Worm (Caenorhabditis elegans): ENCODE data around the gene E02A10.4.
A peak's percentile ranks its signal among the peaks of the same experiment; 100 is the strongest.

The E02A10.4 gene

DNA sequence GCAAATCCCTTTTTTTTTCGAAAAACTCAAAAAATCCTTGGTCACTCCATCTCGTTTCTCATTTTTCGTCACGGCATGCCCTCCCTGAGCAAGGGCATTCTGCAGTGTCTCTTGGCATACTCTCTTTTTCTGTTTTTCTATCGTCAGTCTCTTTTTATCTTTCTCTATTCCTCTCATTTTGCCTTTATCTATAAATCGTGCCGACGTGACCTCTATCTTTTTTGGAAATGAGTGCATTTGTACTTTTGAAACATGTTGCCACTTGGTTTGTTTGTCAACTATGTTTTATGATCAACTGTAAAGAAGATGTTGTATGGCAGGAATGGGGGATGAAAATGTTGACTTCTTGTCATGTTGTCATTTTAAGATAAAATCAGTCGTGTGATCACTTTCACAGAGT lies 38.8 kb downstream of the E02A10.4 start (continued):
- TF ChIP-seq fkh-10 (GFP tag; optimal IDR thresholded peaks at IDR 0.05): peak; percentile 6
- TF ChIP-seq nhr-76 (tag; optimal IDR thresholded peaks at IDR 0.05): no peak
- TF ChIP-seq pax-3 (tag; optimal IDR thresholded peaks at IDR 0.05): no peak
- TF ChIP-seq efl-1 (optimal IDR thresholded peaks at IDR 0.05): peak; percentile 47 to 60
- TF ChIP-seq efl-1 (GFP tag; optimal IDR thresholded peaks at IDR 0.05 in 1 of 2): peak in 1 of 2 experiments; percentile 92
- TF ChIP-seq grh-1 (GFP tag; IDR thresholded peaks at IDR 0.05): 0 out of 2 replicates have a peak, but pooled peaks have one; percentile 26
- no peak for TF ChIP-seq egl-13 (tag; optimal IDR thresholded peaks at IDR 0.05)
- TF ChIP-seq ces-1 (GFP tag; optimal IDR thresholded peaks at IDR 0.05): no peak
- no peak for TF ChIP-seq unc-130 (tag; optimal IDR thresholded peaks at IDR 0.05)
- TF ChIP-seq nhr-77 (tag; optimal IDR thresholded peaks at IDR 0.05): peak; percentile 32
- TF ChIP-seq lir-3 (tag; optimal IDR thresholded peaks at IDR 0.05; ENCODE audit: poor library complexity): no peak
- no peak for TF ChIP-seq unc-62 (GFP tag; optimal IDR thresholded peaks at IDR 0.05)
- no peak for TF ChIP-seq ceh-8 (GFP tag; optimal IDR thresholded peaks at IDR 0.05)
- no peak for TF ChIP-seq hlh-4 (tag; optimal IDR thresholded peaks at IDR 0.05)
- no peak for TF ChIP-seq zag-1 (tag; optimal IDR thresholded peaks at IDR 0.05)
- no peak for TF ChIP-seq sup-37 (GFP tag; optimal IDR thresholded peaks at IDR 0.05)
- no peak for TF ChIP-seq unc-98 (GFP tag; IDR thresholded peaks at IDR 0.05)
- no peak for TF ChIP-seq vab-15 (tag; optimal IDR thresholded peaks at IDR 0.05)

DNA sequence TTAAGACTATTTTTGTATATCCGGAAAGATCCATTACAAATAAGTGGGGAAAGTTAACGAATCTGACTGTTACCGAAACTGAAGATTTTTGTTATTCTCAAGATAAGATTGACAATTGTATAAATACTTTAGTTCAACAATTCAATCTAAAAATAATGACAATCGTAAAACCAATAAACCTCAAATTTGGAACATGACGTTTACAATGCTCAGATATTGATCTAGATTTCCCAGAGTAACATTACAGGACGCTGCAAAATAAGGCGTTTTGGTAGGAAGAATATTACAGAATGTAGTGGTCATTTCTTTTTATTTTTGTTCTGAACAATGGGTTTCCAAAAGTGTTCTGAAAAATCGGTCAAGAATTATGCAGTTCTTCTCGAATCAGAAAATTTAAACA lies 41.0 kb downstream of the E02A10.4 start, which contains the start of gene F45D3.1:
Gene F45D3.1, plus strand, starts transcription at position 301 of the 400 bp plus-strand sequence.
- TF ChIP-seq lsy-2 (tag; optimal IDR thresholded peaks at IDR 0.05) (no peak), snu-23 (GFP tag; optimal IDR thresholded peaks at IDR 0.05) (no peak), fkh-8 (tag; optimal IDR thresholded peaks at IDR 0.05) (no peak), ces-1 (GFP tag; optimal IDR thresholded peaks at IDR 0.05) (no peak), tlp-1 (tag; optimal IDR thresholded peaks at IDR 0.05) (no peak), egl-13 (tag; optimal IDR thresholded peaks at IDR 0.05) (no peak), snpc-4 (tag; optimal IDR thresholded peaks at IDR 0.05) (no peak), fkh-10 (GFP tag; optimal IDR thresholded peaks at IDR 0.05) (no peak), alr-1 (tag; optimal IDR thresholded peaks at IDR 0.05; ENCODE audit: borderline replicate concordance) (no peak), tbx-2 (tag; optimal IDR thresholded peaks at IDR 0.05) (no peak), blmp-1 (tag; optimal IDR thresholded peaks at IDR 0.05) (no peak), hlh-4 (tag; optimal IDR thresholded peaks at IDR 0.05) (no peak), ztf-4 (tag; optimal IDR thresholded peaks at IDR 0.05) (no peak), nhr-90 (tag; optimal IDR thresholded peaks at IDR 0.05; ENCODE audit: poor library complexity) (no peak), pax-3 (tag; optimal IDR thresholded peaks at IDR 0.05) (no peak), nhr-12 (tag; optimal IDR thresholded peaks at IDR 0.05) (no peak), nhr-28 (tag; optimal IDR thresholded peaks at IDR 0.05) (no peak), fos-1 (tag; optimal IDR thresholded peaks at IDR 0.05) (no peak), hpl-2 (GFP tag; optimal IDR thresholded peaks at IDR 0.05) (no peak), nhr-76 (tag; optimal IDR thresholded peaks at IDR 0.05) (no peak)

DNA sequence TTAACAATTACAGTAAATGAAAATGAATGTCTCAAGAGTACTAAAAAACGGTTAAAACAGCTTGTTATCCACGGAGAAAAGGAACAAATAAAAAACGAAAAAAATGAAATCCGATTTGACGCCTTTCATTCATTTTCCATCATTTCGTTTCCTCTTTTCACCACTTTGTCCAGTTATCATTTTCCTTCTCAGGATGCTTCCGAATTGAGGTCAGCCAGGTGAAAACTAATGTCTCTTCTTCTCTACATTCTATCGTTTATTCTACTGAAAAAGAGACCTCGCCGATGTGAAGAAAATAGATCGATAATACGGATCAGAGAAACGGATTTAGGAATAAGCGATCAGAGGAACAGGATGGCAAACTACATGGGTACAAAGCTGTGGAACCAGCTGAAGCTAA lies 41.6 kb downstream of the E02A10.4 start:
- TF ChIP-seq lir-3 (tag; optimal IDR thresholded peaks at IDR 0.05; ENCODE audit: poor library complexity) (no peak), nhr-84 (tag; optimal IDR thresholded peaks at IDR 0.05) (no peak), blmp-1 (tag; optimal IDR thresholded peaks at IDR 0.05) (peak; percentile 99), swsn-7 (tag; optimal IDR thresholded peaks at IDR 0.05) (no peak)

- TF ChIP-seq alr-1 (tag; optimal IDR thresholded peaks at IDR 0.05; ENCODE audit: borderline replicate concordance) (no peak), blmp-1 (tag; optimal IDR thresholded peaks at IDR 0.05) (peak; percentile 93), aha-1 (tag; optimal IDR thresholded peaks at IDR 0.05) (no peak), ceh-90 (tag; optimal IDR thresholded peaks at IDR 0.05) (no peak)
Measured at ce11 chrV:12525526-12525925, 42.2 kb downstream of the E02A10.4 start, which contains the start of gene dyf-4. TSS of gene dyf-4 (minus strand) at chrV:12525738.

DNA sequence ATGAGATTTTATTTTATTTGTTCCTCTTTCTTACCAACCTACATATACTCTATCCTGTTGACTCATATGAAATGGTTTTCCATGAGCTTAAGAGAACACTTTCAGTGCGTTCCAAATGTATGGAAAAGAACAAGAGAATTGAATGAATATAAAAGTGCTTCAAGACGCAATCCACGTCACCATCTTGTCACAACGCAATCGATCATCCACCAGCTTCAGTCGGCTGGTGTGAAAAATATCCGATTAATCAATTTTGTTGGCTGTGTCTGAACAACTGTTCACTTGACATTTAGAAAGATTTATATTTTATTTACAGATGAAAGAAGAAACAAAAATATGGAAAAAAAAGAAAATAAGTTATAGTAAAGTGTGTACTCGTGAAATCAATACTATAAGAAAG lies 44.4 kb downstream of the E02A10.4 start:
- TF ChIP-seq dpl-1 (GFP tag; optimal IDR thresholded peaks at IDR 0.05) (no peak), C34B4.2 (tag; optimal IDR thresholded peaks at IDR 0.05) (no peak), nhr-19 (GFP tag; conservative IDR thresholded peaks at IDR 0.05) (no peak), pag-3 (tag; optimal IDR thresholded peaks at IDR 0.05; ENCODE audit: borderline replicate concordance, insufficient read depth) (no peak), nhr-71 (tag; optimal IDR thresholded peaks at IDR 0.05) (no peak), efl-3 (GFP tag; optimal IDR thresholded peaks at IDR 0.05) (no peak), unc-98 (GFP tag; IDR thresholded peaks at IDR 0.05) (no peak)

Measured in whole organism, L1 larva.